Fruit fly (Drosophila melanogaster): ENCODE measurements around the gene CG10405.

Gene CG10405

dm6 chr3R:16454192-16454591, at the start of gene CG10405:
CG10405 (plus strand) TSS chr3R:16454492.
- TF ChIP-seq Myc (optimal IDR thresholded peaks at IDR 0.05) (no peak), ttk (optimal IDR thresholded peaks at IDR 0.05) (no peak), Sin3A (optimal IDR thresholded peaks at IDR 0.05) (no peak), insv (optimal IDR thresholded peaks at IDR 0.05) (no peak), psq (optimal IDR thresholded peaks at IDR 0.05) (no peak), h (optimal IDR thresholded peaks at IDR 0.05) (no peak)

- TF ChIP-seq h (optimal IDR thresholded peaks at IDR 0.05) (no peak), Sin3A (optimal IDR thresholded peaks at IDR 0.05) (no peak), Myc (optimal IDR thresholded peaks at IDR 0.05) (no peak), ttk (optimal IDR thresholded peaks at IDR 0.05) (no peak), psq (optimal IDR thresholded peaks at IDR 0.05) (no peak), insv (optimal IDR thresholded peaks at IDR 0.05) (no peak)
Measured at dm6 chr3R:16406618-16407017, 47.7 kb upstream of the CG10405 start.

dm6 chr3R:16408434-16408833, 45.9 kb upstream of the CG10405 start:
- TF ChIP-seq ttk (optimal IDR thresholded peaks at IDR 0.05) = no peak
- no peak for TF ChIP-seq Myc (optimal IDR thresholded peaks at IDR 0.05)
- TF ChIP-seq Sin3A (optimal IDR thresholded peaks at IDR 0.05) = no peak
- TF ChIP-seq psq (optimal IDR thresholded peaks at IDR 0.05) = no peak
- no peak for TF ChIP-seq insv (optimal IDR thresholded peaks at IDR 0.05)
- no peak for TF ChIP-seq h (optimal IDR thresholded peaks at IDR 0.05)

DNA sequence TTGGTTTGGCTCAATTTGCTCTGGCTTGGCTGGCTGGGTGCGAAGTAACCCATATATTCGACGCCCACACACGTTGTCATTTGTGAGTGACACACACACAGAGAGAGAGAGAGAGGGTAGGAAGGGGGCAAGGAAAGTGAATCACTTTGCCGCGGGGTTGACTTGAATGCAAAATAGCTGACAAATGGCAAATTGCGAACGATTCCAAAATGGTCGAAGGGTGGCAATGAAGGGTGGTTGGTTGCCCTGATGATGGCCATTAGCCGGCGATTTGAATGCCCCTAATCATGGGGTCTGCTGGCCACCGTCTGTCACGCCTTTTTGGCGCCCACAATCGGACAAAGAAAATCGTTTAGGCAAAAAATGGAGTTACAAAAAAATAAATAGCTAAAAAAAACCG, 43.6 kb upstream of the CG10405 start:
- no peak for TF ChIP-seq psq (optimal IDR thresholded peaks at IDR 0.05)
- TF ChIP-seq Sin3A (optimal IDR thresholded peaks at IDR 0.05) = no peak
- no peak for TF ChIP-seq ttk (optimal IDR thresholded peaks at IDR 0.05)
- no peak for TF ChIP-seq Myc (optimal IDR thresholded peaks at IDR 0.05)
- TF ChIP-seq h (optimal IDR thresholded peaks at IDR 0.05) = no peak
- TF ChIP-seq insv (optimal IDR thresholded peaks at IDR 0.05) = no peak

DNA sequence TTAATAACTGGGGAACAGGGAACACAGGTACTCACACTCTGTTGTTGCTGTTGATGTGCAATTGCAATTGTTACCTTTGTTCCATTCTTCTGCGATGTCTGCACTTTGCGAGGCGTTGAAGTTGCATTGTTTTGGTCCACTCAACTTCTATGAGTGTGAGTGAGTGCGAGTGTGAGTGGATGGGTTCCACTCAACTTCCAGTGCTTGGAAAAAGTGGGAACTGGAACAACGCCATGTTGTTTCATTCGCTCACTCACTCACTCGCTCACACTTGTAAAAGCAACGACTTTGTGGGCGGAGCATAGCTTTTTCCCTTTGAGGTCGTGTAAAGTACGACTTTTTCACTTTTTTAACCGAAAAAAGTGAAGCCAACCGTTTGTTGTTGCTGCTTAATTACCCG, 40.6 kb upstream of the CG10405 start:
- no peak for TF ChIP-seq h (optimal IDR thresholded peaks at IDR 0.05)
- TF ChIP-seq psq (optimal IDR thresholded peaks at IDR 0.05) = no peak
- no peak for TF ChIP-seq ttk (optimal IDR thresholded peaks at IDR 0.05)
- TF ChIP-seq insv (optimal IDR thresholded peaks at IDR 0.05) = no peak
- no peak for TF ChIP-seq Myc (optimal IDR thresholded peaks at IDR 0.05)
- TF ChIP-seq Sin3A (optimal IDR thresholded peaks at IDR 0.05) = no peak

dm6 chr3R:16416508-16416907, 37.8 kb upstream of the CG10405 start:
- TF ChIP-seq Sin3A (optimal IDR thresholded peaks at IDR 0.05) (no peak), ttk (optimal IDR thresholded peaks at IDR 0.05) (no peak), Myc (optimal IDR thresholded peaks at IDR 0.05) (no peak), psq (optimal IDR thresholded peaks at IDR 0.05) (no peak)

DNA sequence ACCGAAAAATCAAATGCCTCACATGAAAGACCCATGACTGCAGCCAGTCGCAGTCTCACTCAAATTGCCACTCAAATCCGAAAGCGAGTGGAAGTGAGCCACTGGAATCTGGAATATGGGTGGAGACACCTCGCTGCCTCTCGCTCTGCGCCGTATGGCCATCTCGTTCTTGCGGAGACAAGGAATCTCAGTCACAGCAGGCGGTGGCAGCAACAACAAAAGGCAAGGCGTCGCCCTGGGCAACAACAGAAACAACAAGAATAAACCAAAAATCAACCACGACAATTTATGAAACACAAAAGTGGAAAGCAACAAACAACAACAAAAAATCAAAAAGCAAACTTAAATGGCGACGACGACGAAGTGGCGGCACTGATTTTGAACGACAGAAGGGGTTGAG, 31.0 kb upstream of the CG10405 start:
- TF ChIP-seq psq (optimal IDR thresholded peaks at IDR 0.05) (no peak), Sin3A (optimal IDR thresholded peaks at IDR 0.05) (no peak), ttk (optimal IDR thresholded peaks at IDR 0.05) (no peak), insv (optimal IDR thresholded peaks at IDR 0.05) (no peak), Myc (optimal IDR thresholded peaks at IDR 0.05) (no peak), h (optimal IDR thresholded peaks at IDR 0.05) (no peak)

DNA sequence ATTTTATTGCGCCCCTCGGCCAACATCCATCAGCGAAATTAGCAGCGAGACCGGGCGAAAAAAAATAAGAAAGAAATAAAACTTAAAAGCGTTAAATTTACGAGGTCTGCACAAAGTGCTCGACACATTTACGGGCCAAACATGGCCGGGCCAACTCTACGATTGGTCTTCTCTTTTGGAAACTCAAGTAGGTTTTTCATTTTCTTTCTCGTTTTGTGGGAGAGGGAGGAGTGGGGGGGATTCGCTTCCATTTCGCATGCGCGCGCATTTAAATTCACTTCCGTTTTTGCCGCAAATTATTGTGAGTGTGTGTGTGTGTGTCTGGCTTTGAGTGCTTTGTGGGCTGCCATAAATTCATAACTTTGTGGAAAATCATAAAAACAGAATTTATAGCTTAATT, 26.8 kb upstream of the CG10405 start:
- TF ChIP-seq h (optimal IDR thresholded peaks at IDR 0.05) (no peak), Sin3A (optimal IDR thresholded peaks at IDR 0.05) (no peak), ttk (optimal IDR thresholded peaks at IDR 0.05) (no peak), insv (optimal IDR thresholded peaks at IDR 0.05) (no peak)

- no peak for TF ChIP-seq Myc (optimal IDR thresholded peaks at IDR 0.05)
- TF ChIP-seq insv (optimal IDR thresholded peaks at IDR 0.05) = no peak
- no peak for TF ChIP-seq ttk (optimal IDR thresholded peaks at IDR 0.05)
- TF ChIP-seq h (optimal IDR thresholded peaks at IDR 0.05) = no peak
Measured at dm6 chr3R:16430381-16430780, 23.9 kb upstream of the CG10405 start, which contains the start of gene CG31279. CG31279 (plus strand) TSS chr3R:16430681.

- TF ChIP-seq Sin3A (optimal IDR thresholded peaks at IDR 0.05) = no peak
- TF ChIP-seq insv (optimal IDR thresholded peaks at IDR 0.05) = no peak
- TF ChIP-seq Myc (optimal IDR thresholded peaks at IDR 0.05) = no peak
- TF ChIP-seq ttk (optimal IDR thresholded peaks at IDR 0.05) = no peak
- TF ChIP-seq h (optimal IDR thresholded peaks at IDR 0.05) = no peak
- TF ChIP-seq psq (optimal IDR thresholded peaks at IDR 0.05) = no peak
Measured at dm6 chr3R:16431707-16432106, 22.6 kb upstream of the CG10405 start.

DNA sequence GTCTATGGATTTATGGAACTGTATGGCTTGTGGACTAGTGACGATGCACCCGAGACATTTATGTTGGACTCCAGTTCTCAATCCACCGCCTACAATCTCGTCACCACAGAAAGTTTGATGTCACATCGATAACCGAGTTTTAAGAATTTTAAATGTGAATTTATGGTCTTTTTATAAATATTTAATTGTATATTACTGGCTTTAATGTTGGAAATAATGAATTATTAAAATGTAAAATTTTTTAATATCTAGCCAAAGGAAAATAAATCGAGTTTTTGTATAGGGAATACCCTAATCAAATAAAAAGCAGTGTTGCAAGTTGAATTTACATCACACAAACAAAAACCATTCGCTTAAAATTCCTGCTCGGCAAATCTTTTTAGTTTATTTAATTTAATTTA, 21.6 kb upstream of the CG10405 start, which contains the start of gene Fntb:
Fntb (plus strand) TSS at position 334 of the 401 bp plus-strand sequence.
- TF ChIP-seq psq (optimal IDR thresholded peaks at IDR 0.05) (no peak), Myc (optimal IDR thresholded peaks at IDR 0.05) (no peak), ttk (optimal IDR thresholded peaks at IDR 0.05) (no peak), Sin3A (optimal IDR thresholded peaks at IDR 0.05) (no peak), h (optimal IDR thresholded peaks at IDR 0.05) (no peak), insv (optimal IDR thresholded peaks at IDR 0.05) (no peak)

dm6 chr3R:16434599-16434998, 19.7 kb upstream of the CG10405 start, which contains the start of gene CG14881:
CG14881 (plus strand) TSS chr3R:16434899.
- TF ChIP-seq Sin3A (optimal IDR thresholded peaks at IDR 0.05) (no peak), ttk (optimal IDR thresholded peaks at IDR 0.05) (no peak), h (optimal IDR thresholded peaks at IDR 0.05) (no peak), Myc (optimal IDR thresholded peaks at IDR 0.05) (no peak), insv (optimal IDR thresholded peaks at IDR 0.05) (no peak), psq (optimal IDR thresholded peaks at IDR 0.05) (no peak)

dm6 chr3R:16436374-16437037, 17.8 kb upstream of the CG10405 start, which contains the start of gene mRpS33:
mRpS33 (minus strand) TSS chr3R:16436597.
- TF ChIP-seq psq (optimal IDR thresholded peaks at IDR 0.05) = no peak
- no peak for TF ChIP-seq h (optimal IDR thresholded peaks at IDR 0.05)
- no peak for TF ChIP-seq Sin3A (optimal IDR thresholded peaks at IDR 0.05)
- no peak for TF ChIP-seq Myc (optimal IDR thresholded peaks at IDR 0.05)
- no peak for TF ChIP-seq ttk (optimal IDR thresholded peaks at IDR 0.05)
- no peak for TF ChIP-seq insv (optimal IDR thresholded peaks at IDR 0.05)

Measured in Kc167 (cell line).